Worm (Caenorhabditis elegans): ENCODE data around the gene M03A8.3.
A peak's percentile ranks its signal among the peaks of the same experiment; 100 is the strongest.

M03A8.3 gene

ce11 chrX:6750145-6750544 is 49.7 kb upstream of the M03A8.3 start (continued):
- TF ChIP-seq D2030.7 (GFP tag; IDR thresholded peaks at IDR 0.05) = no peak
- TF ChIP-seq ama-1 (optimal IDR thresholded peaks at IDR 0.05) = no peak
- no peak for TF ChIP-seq ama-1 (GFP tag; optimal IDR thresholded peaks at IDR 0.05)
- TF ChIP-seq mcd-1 (GFP tag; IDR thresholded peaks at IDR 0.05) = peak; percentile 43
- TF ChIP-seq nhr-80 (tag; optimal IDR thresholded peaks at IDR 0.05) = peak; percentile 81
- TF ChIP-seq lsy-27 (tag; optimal IDR thresholded peaks at IDR 0.05; ENCODE audit: borderline replicate concordance, insufficient read depth) = no peak
- no peak for TF ChIP-seq F10E7.11 (tag; optimal IDR thresholded peaks at IDR 0.05)
- TF ChIP-seq Y53G8AR.9 (GFP tag; conservative IDR thresholded peaks at IDR 0.05) = 0 out of 2 replicates have a peak, but pooled peaks have one; percentile 51
- TF ChIP-seq mes-4 (tag; optimal IDR thresholded peaks at IDR 0.05) = no peak
- TF ChIP-seq F49E8.2 (tag; optimal IDR thresholded peaks at IDR 0.05; ENCODE audit: insufficient read depth) = no peak
- TF ChIP-seq atf-7 (tag; optimal IDR thresholded peaks at IDR 0.05) = peak; percentile 81
- TF ChIP-seq nfya-1 (tag; optimal IDR thresholded peaks at IDR 0.05; ENCODE audit: borderline replicate concordance, insufficient read depth) = no peak
- no peak for TF ChIP-seq aptf-3 (GFP tag; IDR thresholded peaks at IDR 0.05)
- TF ChIP-seq lag-1 (GFP tag; IDR thresholded peaks at IDR 0.05) = no peak
- TF ChIP-seq lin-40 (tag; optimal IDR thresholded peaks at IDR 0.05) = peak; percentile 87
- TF ChIP-seq lir-1 (GFP tag; conservative IDR thresholded peaks at IDR 0.05) = no peak
- TF ChIP-seq hmg-1.2 (GFP tag; IDR thresholded peaks at IDR 0.05) = peak; percentile 61; the same call in 1 of the 2 replicates
- TF ChIP-seq ceh-91 (GFP tag; IDR thresholded peaks at IDR 0.05) = no peak
- TF ChIP-seq pha-4 (tag; optimal IDR thresholded peaks at IDR 0.05) = peak; percentile 97
- no peak for TF ChIP-seq lsl-1 (GFP tag; optimal IDR thresholded peaks at IDR 0.05)
- TF ChIP-seq ceh-79 (tag; optimal IDR thresholded peaks at IDR 0.05) = no peak
- TF ChIP-seq attf-3 (GFP tag; conservative IDR thresholded peaks at IDR 0.05) = no peak
- peak; percentile 10; the same call in 1 of the 2 replicates for TF ChIP-seq pbrm-1 (GFP tag; IDR thresholded peaks at IDR 0.05)
- no peak for TF ChIP-seq ets-4 (GFP tag; optimal IDR thresholded peaks at IDR 0.05)
- 0 out of 2 replicates have a peak, but pooled peaks have one; percentile 16 for TF ChIP-seq madf-3 (GFP tag; IDR thresholded peaks at IDR 0.05)
- TF ChIP-seq efl-1 (GFP tag; optimal IDR thresholded peaks at IDR 0.05) = no peak
- TF ChIP-seq dox-1 (GFP tag; IDR thresholded peaks at IDR 0.05) = peak; percentile 71; the same call in 1 of the 2 replicates
- TF ChIP-seq cebp-1 (GFP tag; IDR thresholded peaks at IDR 0.05) = peak; percentile 89
- peak; percentile 96 for TF ChIP-seq cebp-1 (tag; optimal IDR thresholded peaks at IDR 0.05)
- peak; percentile 74 for TF ChIP-seq madf-10 (tag; optimal IDR thresholded peaks at IDR 0.05)
- TF ChIP-seq zfh-2 (GFP tag; conservative IDR thresholded peaks at IDR 0.05) = peak; percentile 83
- no peak for TF ChIP-seq B0035.1 (tag; optimal IDR thresholded peaks at IDR 0.05)
- TF ChIP-seq F57A8.1 (GFP tag; optimal IDR thresholded peaks at IDR 0.05) = no peak
- no peak for TF ChIP-seq ceh-40 (GFP tag; IDR thresholded peaks at IDR 0.05)
- TF ChIP-seq nhr-27 (tag; optimal IDR thresholded peaks at IDR 0.05) = no peak
- TF ChIP-seq nfya-2 (GFP tag; IDR thresholded peaks at IDR 0.05) = no peak
- TF ChIP-seq ztf-28 (GFP tag; IDR thresholded peaks at IDR 0.05) = no peak
- peak; percentile 45; the same call in 1 of the 2 replicates for TF ChIP-seq ekl-4 (GFP tag; IDR thresholded peaks at IDR 0.05)
- no peak for TF ChIP-seq him-1 (tag; optimal IDR thresholded peaks at IDR 0.05)
- no peak for TF ChIP-seq Y67H2A.10 (GFP tag; conservative IDR thresholded peaks at IDR 0.05)
- no peak for TF ChIP-seq F52B5.7 (tag; optimal IDR thresholded peaks at IDR 0.05)
- no peak for TF ChIP-seq sptf-2 (GFP tag; optimal IDR thresholded peaks at IDR 0.05)
- peak; percentile 66 for TF ChIP-seq ztf-3 (GFP tag; optimal IDR thresholded peaks at IDR 0.05)
- TF ChIP-seq xnd-1 (tag; optimal IDR thresholded peaks at IDR 0.05) = no peak
- TF ChIP-seq lin-35 (GFP tag; optimal IDR thresholded peaks at IDR 0.05) = peak in 1 of 3 experiments; percentile 48
- TF ChIP-seq sdz-38 (tag; optimal IDR thresholded peaks at IDR 0.05) = no peak
- TF ChIP-seq rec-8 (tag; optimal IDR thresholded peaks at IDR 0.05) = no peak
- TF ChIP-seq F39B2.1 (GFP tag; IDR thresholded peaks at IDR 0.05) = no peak
